Fruit fly (Drosophila melanogaster) whole organism, embryonic: ENCODE measurements around the gene ps.

Experiments used
- ATbp ChIP-seq: fragments of 200-800 bp; sonication (Bioruptor generic); optimal IDR thresholded peaks from 2 replicates; lab custom pipeline; 2017; ENCODE audit warnings: missing biosample characterization, mild to moderate bottlenecking, missing genetic modification characterization, missing genetic modification reagents
- CG10366 ChIP-seq: fragments of 200-800 bp; sonication (Bioruptor generic); IDR thresholded peaks from 2 replicates; pipeline ENCODE4 v1.3.6; 2022; ENCODE audit warnings: missing biosample characterization, missing genetic modification characterization
- CG10462 ChIP-seq: fragments of 200-800 bp; sonication (Bioruptor generic); optimal IDR thresholded peaks from 2 replicates; lab custom pipeline; 2016; ENCODE audit warnings: missing biosample characterization, missing genetic modification characterization
- CG12236 ChIP-seq: fragments of 200-800 bp; sonication (Bioruptor generic); optimal IDR thresholded peaks from 2 replicates; lab custom pipeline; 2016; ENCODE audit warnings: missing biosample characterization, missing genetic modification characterization
- CG12299 ChIP-seq: fragments of 200-800 bp; sonication (Bioruptor generic); optimal IDR thresholded peaks from 2 replicates; lab custom pipeline; 2018; ENCODE audit warnings: missing biosample characterization, mild to moderate bottlenecking, missing genetic modification characterization
- CG13296 ChIP-seq: fragments of 200-800 bp; sonication (Bioruptor generic); optimal IDR thresholded peaks from 3 replicates; lab custom pipeline; 2018; ENCODE audit warnings: missing biosample characterization, mild to moderate bottlenecking, missing genetic modification characterization
- CG14965 ChIP-seq: fragments of 200-800 bp; sonication (Bioruptor generic); optimal IDR thresholded peaks from 2 replicates; lab custom pipeline; 2016; ENCODE audit warnings: missing biosample characterization, missing genetic modification characterization, borderline replicate concordance
- CG15011 ChIP-seq: fragments of 200-800 bp; sonication (Bioruptor generic); optimal IDR thresholded peaks from 3 replicates; lab custom pipeline; 2018; ENCODE audit warnings: missing biosample characterization, mild to moderate bottlenecking, missing genetic modification characterization
- CG1647 ChIP-seq: fragments of 200-800 bp; sonication (Bioruptor generic); optimal IDR thresholded peaks from 3 replicates; lab custom pipeline; 2016; ENCODE audit warnings: missing biosample characterization, missing genetic modification characterization
- CG17328 ChIP-seq: fragments of 200-800 bp; sonication (Bioruptor generic); IDR thresholded peaks from 2 replicates; pipeline ENCODE4 v1.3.6; 2022; ENCODE audit warnings: missing biosample characterization, missing genetic modification characterization
- CG2875 ChIP-seq: fragments of 200-800 bp; sonication (Bioruptor generic); optimal IDR thresholded peaks from 2 replicates; lab custom pipeline; 2017; ENCODE audit warnings: missing biosample characterization, mild to moderate bottlenecking, missing genetic modification characterization, missing genetic modification reagents
- CG30431 ChIP-seq: fragments of 200-800 bp; sonication (Bioruptor generic); optimal IDR thresholded peaks from 2 replicates; lab custom pipeline; 2017; ENCODE audit warnings: missing biosample characterization, missing genetic modification characterization
- CG3163 ChIP-seq: fragments of 200-800 bp; sonication (Bioruptor generic); optimal IDR thresholded peaks from 3 replicates; lab custom pipeline; 2016; ENCODE audit warnings: missing biosample characterization, missing genetic modification characterization
- CG34422 ChIP-seq: fragments of 200-800 bp; sonication (Bioruptor generic); IDR thresholded peaks from 3 replicates; pipeline ENCODE4 v1.3.6; 2022; ENCODE audit warnings: missing biosample characterization, missing genetic modification characterization
- CG3726 ChIP-seq: fragments of 200-800 bp; sonication (Bioruptor generic); IDR thresholded peaks from 3 replicates; pipeline ENCODE4, ENCODE4 v1.3.6; 2022; ENCODE audit warnings: missing biosample characterization, missing genetic modification characterization
- CG3838 ChIP-seq: fragments of 200-800 bp; sonication (Bioruptor generic); optimal IDR thresholded peaks from 3 replicates; lab custom pipeline; 2016; ENCODE audit warnings: missing biosample characterization, missing genetic modification characterization
- CG4360 ChIP-seq: fragments of 200-800 bp; sonication (Bioruptor generic); IDR thresholded peaks from 2 replicates; pipeline ENCODE4 v1.3.6; 2022; ENCODE audit warnings: missing biosample characterization, missing genetic modification characterization
- CG4820 ChIP-seq: fragments of 200-800 bp; sonication (Bioruptor generic); optimal IDR thresholded peaks from 3 replicates; lab custom pipeline; 2016; ENCODE audit warnings: missing biosample characterization, missing genetic modification characterization
- CG6654 ChIP-seq: fragments of 200-800 bp; sonication (Bioruptor generic); optimal IDR thresholded peaks from 2 replicates; lab custom pipeline; 2017; ENCODE audit warnings: missing biosample characterization, mild to moderate bottlenecking, missing genetic modification characterization
- CG7745 ChIP-seq: fragments of 200-800 bp; sonication (Bioruptor generic); optimal IDR thresholded peaks from 2 replicates; lab custom pipeline; 2018; ENCODE audit warnings: missing biosample characterization, mild to moderate bottlenecking, missing genetic modification characterization, moderate library complexity
- CG7786 ChIP-seq: fragments of 200-800 bp; sonication (Bioruptor generic); optimal IDR thresholded peaks from 2 replicates; lab custom pipeline; 2016; ENCODE audit warnings: missing biosample characterization, missing genetic modification characterization
- CG8281 ChIP-seq: fragments of 200-800 bp; sonication (Bioruptor generic); optimal IDR thresholded peaks from 2 replicates; lab custom pipeline; 2018; ENCODE audit warnings: missing biosample characterization, mild to moderate bottlenecking, missing genetic modification characterization, moderate library complexity
- CG8290 ChIP-seq, 3 experiments: fragments of 200-800 bp; sonication (Bioruptor generic); optimal IDR thresholded peaks; 2 replicates each; lab custom pipeline; 2016 to 2019; ENCODE audit warnings: missing biosample characterization in 3 of 3, missing genetic modification characterization in 3 of 3, mild to moderate bottlenecking in 2 of 3, moderate library complexity in 1 of 3
- CG9215 ChIP-seq: fragments of 200-800 bp; sonication (Bioruptor generic); IDR thresholded peaks from 2 replicates; pipeline ENCODE4 v1.3.6; 2022; ENCODE audit warnings: missing biosample characterization, missing genetic modification characterization
- Dip2 ChIP-seq: fragments of 200-800 bp; sonication (Bioruptor generic); IDR thresholded peaks from 2 replicates; pipeline ENCODE4 v1.3.6; 2022; ENCODE audit warnings: missing biosample characterization, missing genetic modification characterization
- HHEX ChIP-seq: fragments of 200-800 bp; sonication (Bioruptor generic); optimal IDR thresholded peaks from 3 replicates; lab custom pipeline; 2017; ENCODE audit warnings: missing biosample characterization, mild to moderate bottlenecking, missing genetic modification characterization, missing genetic modification reagents
- Hmr ChIP-seq: fragments of 200-800 bp; sonication (Bioruptor generic); optimal IDR thresholded peaks from 3 replicates; lab custom pipeline; 2017; ENCODE audit warnings: mild to moderate bottlenecking, missing biosample characterization, missing genetic modification reagents, missing genetic modification characterization
- MTF-1 ChIP-seq: fragments of 200-800 bp; sonication (Bioruptor generic); optimal IDR thresholded peaks from 2 replicates; lab custom pipeline; 2018; ENCODE audit warnings: missing biosample characterization, mild to moderate bottlenecking, missing genetic modification characterization, borderline replicate concordance
- Mes4 ChIP-seq: fragments of 200-800 bp; sonication (Bioruptor generic); optimal IDR thresholded peaks from 2 replicates; lab custom pipeline; 2016; ENCODE audit warnings: missing biosample characterization, missing genetic modification characterization
- Neu2 ChIP-seq: fragments of 200-800 bp; sonication (Bioruptor generic); optimal IDR thresholded peaks from 3 replicates; lab custom pipeline; 2016; ENCODE audit warnings: missing biosample characterization, missing genetic modification characterization, borderline replicate concordance
- Sry-δ ChIP-seq: fragments of 200-800 bp; sonication (Bioruptor generic); optimal IDR thresholded peaks from 2 replicates; lab custom pipeline; 2016; ENCODE audit warnings: missing biosample characterization, missing genetic modification characterization
- Tbp ChIP-seq: fragments of >200 bp; optimal IDR thresholded peaks from 2 replicates; lab custom pipeline; 2018; ENCODE audit warnings: missing biosample characterization, missing genetic modification characterization
- Trl ChIP-seq, 3 experiments: fragments of >200 bp in 2 of 3; fragments of 200-800 bp in 1 of 3; sonication (Bioruptor generic) in 1 of 3; optimal IDR thresholded peaks; 2 replicates in 1 of 3; 3 replicates in 2 of 3; lab custom pipeline; 2016 to 2017; ENCODE audit warnings: missing biosample characterization in 1 of 3, missing genetic modification characterization in 1 of 3
- bsh ChIP-seq, 2 experiments: fragments of 200-800 bp; sonication (Bioruptor generic); optimal IDR thresholded peaks; 2 replicates each; lab custom pipeline; 2017 to 2018; ENCODE audit warnings: mild to moderate bottlenecking in 2 of 2, missing biosample characterization in 2 of 2, missing genetic modification characterization in 2 of 2, moderate library complexity in 1 of 2
- dan ChIP-seq: fragments of 200-800 bp; sonication (Bioruptor generic); IDR thresholded peaks from 2 replicates; pipeline ENCODE4 v1.3.6; 2022; ENCODE audit warnings: missing biosample characterization, missing genetic modification characterization
- esg ChIP-seq: fragments of 200-800 bp; sonication (Bioruptor generic); conservative IDR thresholded peaks from 2 replicates; pipeline ENCODE4 v1.3.6; 2022; ENCODE audit warnings: missing biosample characterization, missing genetic modification characterization
- fd64A ChIP-seq: fragments of 200-800 bp; sonication (Bioruptor generic); optimal IDR thresholded peaks from 3 replicates; lab custom pipeline; 2018; ENCODE audit warnings: missing biosample characterization, mild to moderate bottlenecking, missing genetic modification characterization
- grau ChIP-seq: fragments of 200-800 bp; optimal IDR thresholded peaks from 3 replicates; lab custom pipeline; 2019; ENCODE audit warnings: missing biosample characterization, mild to moderate bottlenecking, missing genetic modification characterization, moderate library complexity
- hbn ChIP-seq: fragments of 200-800 bp; sonication (Bioruptor generic); IDR thresholded peaks from 2 replicates; pipeline ENCODE4 v1.3.6; 2022; ENCODE audit warnings: missing biosample characterization, missing genetic modification characterization; ENCODE audit not compliant: partially characterized antibody
- kay ChIP-seq: fragments of 200-800 bp; sonication (Bioruptor generic); optimal IDR thresholded peaks from 2 replicates; lab custom pipeline; 2016; ENCODE audit warnings: missing biosample characterization, missing genetic modification characterization
- klu ChIP-seq: fragments of 200-800 bp; sonication (Bioruptor generic); IDR thresholded peaks from 2 replicates; pipeline ENCODE4 v1.3.6; 2022; ENCODE audit warnings: missing biosample characterization, missing genetic modification characterization
- lilli ChIP-seq: fragments of 200-800 bp; sonication (Bioruptor generic); optimal IDR thresholded peaks from 3 replicates; lab custom pipeline; 2016; ENCODE audit warnings: missing biosample characterization, missing genetic modification characterization
- luna ChIP-seq: fragments of 200-800 bp; sonication (Bioruptor generic); optimal IDR thresholded peaks from 2 replicates; lab custom pipeline; 2016; ENCODE audit warnings: missing biosample characterization, missing genetic modification characterization
- pros ChIP-seq: fragments of 200-800 bp; sonication (Bioruptor generic); optimal IDR thresholded peaks from 3 replicates; lab custom pipeline; 2019; ENCODE audit warnings: missing biosample characterization, mild to moderate bottlenecking, missing genetic modification characterization, moderate library complexity
- salm ChIP-seq: fragments of 200-800 bp; sonication (Bioruptor generic); optimal IDR thresholded peaks from 2 replicates; lab custom pipeline; 2018; ENCODE audit warnings: missing biosample characterization, mild to moderate bottlenecking, missing genetic modification characterization
- sr ChIP-seq: fragments of 200-800 bp; sonication (Bioruptor generic); IDR thresholded peaks from 3 replicates; pipeline ENCODE4 v1.3.6; 2022; ENCODE audit warnings: missing biosample characterization, missing genetic modification characterization
- trh ChIP-seq: fragments of 200-800 bp; sonication (Bioruptor generic); optimal IDR thresholded peaks from 2 replicates; lab custom pipeline; 2016; ENCODE audit warnings: missing biosample characterization, missing genetic modification characterization
- vfl ChIP-seq: fragments of 200-800 bp; sonication (Bioruptor generic); optimal IDR thresholded peaks from 2 replicates; lab custom pipeline; 2016; ENCODE audit warnings: missing biosample characterization, missing genetic modification characterization
- z ChIP-seq: fragments of 200-800 bp; sonication (Bioruptor generic); IDR thresholded peaks from 3 replicates; pipeline ENCODE4 v1.3.6; 2022; ENCODE audit warnings: missing biosample characterization, missing genetic modification characterization
- zfh2 ChIP-seq: fragments of 200-800 bp; sonication (Bioruptor generic); optimal IDR thresholded peaks from 2 replicates; lab custom pipeline; 2016; ENCODE audit warnings: missing biosample characterization, missing genetic modification characterization

ps gene

DNA sequence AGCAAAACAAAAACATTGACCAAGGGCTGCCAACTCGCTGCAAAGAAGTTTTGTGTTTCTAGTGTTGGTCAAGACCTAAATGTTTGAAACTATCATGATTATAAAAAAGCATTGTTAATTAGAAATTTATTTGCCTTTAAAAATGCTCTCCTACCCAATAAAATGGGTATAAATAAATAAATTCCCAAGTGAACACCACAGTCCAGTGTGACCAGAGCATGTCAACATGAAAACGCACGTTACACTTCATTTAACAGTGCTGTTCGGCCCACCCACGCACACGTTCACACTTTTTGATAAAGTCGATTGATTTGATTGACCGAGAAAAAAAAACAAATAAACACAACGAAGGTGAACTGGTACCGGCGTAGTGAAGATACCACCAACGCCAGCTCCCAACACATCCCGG, 13.6 kb upstream of the ps start, which contains the start of the genes CG9356, BBIP1 and CG8135 (continued):
- TF ChIP-seq pros, result no peak
- no peak for TF ChIP-seq CG15011 (GFP tag; lab: Kevin White, UChicago)
- TF ChIP-seq CG17328 (GFP tag; lab: Robert Waterston, UW), result peak; percentile 64
- peak; percentile 76 for TF ChIP-seq Mes4 (GFP tag; lab: Kevin White, UChicago)
- peak; percentile 65 for TF ChIP-seq CG4820 (GFP tag; lab: Kevin White, UChicago)
- no peak for TF ChIP-seq CG30431 (GFP tag; lab: Kevin White, UChicago)
- no peak for TF ChIP-seq CG7745 (tag; lab: Kevin White, UChicago)
- TF ChIP-seq Neu2, result peak; percentile 26
- TF ChIP-seq sr (GFP tag; lab: Robert Waterston, UW), result peak; percentile 58; the same call in 1 of the 3 replicates
- TF ChIP-seq kay (GFP tag; lab: Kevin White, UChicago), result peak; percentile 57
- peak in 1 of 2 experiments; percentile 67 for TF ChIP-seq bsh (GFP tag; optimal IDR thresholded peaks at IDR 0.05; lab: Kevin White, UChicago)
- peak; percentile 47 for TF ChIP-seq salm (tag; lab: Kevin White, UChicago)
- no peak for TF ChIP-seq Trl (optimal IDR thresholded peaks at IDR 0.05; lab: Kevin White, UChicago)
- TF ChIP-seq Trl (GFP tag; optimal IDR thresholded peaks at IDR 0.05; lab: Kevin White, UChicago), result peak; percentile 84
- TF ChIP-seq Sry-δ, result peak; percentile 72
- TF ChIP-seq CG8290 (GFP tag; optimal IDR thresholded peaks at IDR 0.05; lab: Kevin White, UChicago), result peak; percentile 84
- peak in 1 of 2 experiments; percentile 82 for TF ChIP-seq CG8290 (tag; optimal IDR thresholded peaks at IDR 0.05; lab: Kevin White, UChicago)
- TF ChIP-seq CG3163 (GFP tag; lab: Kevin White, UChicago), result peak; percentile 54
- TF ChIP-seq CG3838 (GFP tag; lab: Kevin White, UChicago), result peak; percentile 45
- peak; percentile 73; the same call in 1 of the 2 replicates for TF ChIP-seq klu (GFP tag; lab: Robert Waterston, UW)
- peak; percentile 32 for TF ChIP-seq CG2875 (GFP tag; lab: Kevin White, UChicago)
- peak; percentile 39 for TF ChIP-seq MTF-1 (GFP tag; lab: Kevin White, UChicago)
- TF ChIP-seq CG14965 (GFP tag; lab: Kevin White, UChicago), result no peak
- no peak for TF ChIP-seq hbn
- TF ChIP-seq CG4360 (GFP tag; lab: Robert Waterston, UW), result peak; percentile 36; the same call in 1 of the 2 replicates
- peak; percentile 80 for TF ChIP-seq CG34422 (GFP tag; lab: Robert Waterston, UW)
- peak; percentile 69 for TF ChIP-seq vfl
- TF ChIP-seq trh, result no peak
- TF ChIP-seq CG7786, result peak; percentile 76
- peak; percentile 77 for TF ChIP-seq Hmr
- 0 out of 2 replicates have a peak, but pooled peaks have one; percentile 36 for TF ChIP-seq CG9215 (GFP tag; lab: Robert Waterston, UW)
- no peak for TF ChIP-seq dan (GFP tag; lab: Robert Waterston, UW)
- TF ChIP-seq Tbp, result no peak
- peak; percentile 92 for TF ChIP-seq lilli
- TF ChIP-seq CG12299, result peak; percentile 60
- peak; percentile 39 for TF ChIP-seq luna
- TF ChIP-seq CG6654 (GFP tag; lab: Kevin White, UChicago), result no peak
- peak; percentile 69 for TF ChIP-seq CG13296 (GFP tag; lab: Kevin White, UChicago)
- TF ChIP-seq ATbp, result no peak
- TF ChIP-seq esg (GFP tag; lab: Robert Waterston, UW), result peak; percentile 45
- TF ChIP-seq CG8281, result no peak
- TF ChIP-seq CG10366 (GFP tag; lab: Robert Waterston, UW), result peak; percentile 73
- peak; percentile 78 for TF ChIP-seq zfh2
- TF ChIP-seq HHEX (GFP tag; lab: Kevin White, UChicago), result peak; percentile 59
- TF ChIP-seq grau (tag; lab: Kevin White, UChicago), result peak; percentile 66
- no peak for TF ChIP-seq fd64A (GFP tag; lab: Kevin White, UChicago)
- TF ChIP-seq z (GFP tag; lab: Robert Waterston, UW), result no peak
- TF ChIP-seq CG12236 (GFP tag; lab: Kevin White, UChicago), result peak; percentile 40
- no peak for TF ChIP-seq CG3726 (GFP tag; lab: Robert Waterston, UW)
- no peak for TF ChIP-seq Dip2 (GFP tag; lab: Robert Waterston, UW)
- TF ChIP-seq CG1647 (GFP tag; lab: Kevin White, UChicago), result peak; percentile 79
- peak; percentile 74 for TF ChIP-seq CG10462 (GFP tag; lab: Kevin White, UChicago)
